Worm (Caenorhabditis elegans) whole organism, mixed stage, embryonic: ENCODE measurements around the gene clc-20.

Experiments used
- blmp-1 ChIP-seq: fragments of 150-350 bp; optimal IDR thresholded peaks from 2 replicates; lab custom pipeline; 2014; ENCODE audit warnings: missing biosample characterization, missing genetic modification characterization
- ceh-43 ChIP-seq: fragments of 200-800 bp; sonication (Bioruptor generic); optimal IDR thresholded peaks from 2 replicates; lab custom pipeline; 2018; ENCODE audit warnings: mild to moderate bottlenecking, missing genetic modification characterization, moderate library complexity, missing compliant biosample characterization
- elt-3 ChIP-seq: fragments of 150-350 bp; optimal IDR thresholded peaks from 2 replicates; lab custom pipeline; 2014; ENCODE audit warnings: missing biosample characterization, missing genetic modification characterization
- ham-2 ChIP-seq: fragments of 200-800 bp; sonication (Bioruptor generic); optimal IDR thresholded peaks from 2 replicates; lab custom pipeline; 2018; ENCODE audit warnings: mild to moderate bottlenecking, missing genetic modification characterization, missing compliant biosample characterization
- lin-13 ChIP-seq: fragments of 150-350 bp; optimal IDR thresholded peaks from 2 replicates; lab custom pipeline; 2014; ENCODE audit warnings: missing biosample characterization, missing genetic modification characterization
- lsy-2 ChIP-seq: fragments of 150-350 bp; optimal IDR thresholded peaks from 2 replicates; lab custom pipeline; 2014; ENCODE audit warnings: missing biosample characterization, missing genetic modification characterization
- mep-1 ChIP-seq: fragments of 150-350 bp; optimal IDR thresholded peaks from 2 replicates; lab custom pipeline; 2017; ENCODE audit warnings: missing biosample characterization, missing genetic modification reagents, missing genetic modification characterization, inconsistent platforms
- nhr-237 ChIP-seq: fragments of 150-350 bp; optimal IDR thresholded peaks from 2 replicates; lab custom pipeline; 2014; ENCODE audit warnings: missing biosample characterization, missing genetic modification characterization
- nhr-28 ChIP-seq: fragments of 150-350 bp; optimal IDR thresholded peaks from 2 replicates; lab custom pipeline; 2014; ENCODE audit warnings: missing biosample characterization, missing genetic modification characterization
- pha-4 ChIP-seq: fragments of 150-350 bp; optimal IDR thresholded peaks from 2 replicates; lab custom pipeline; 2018; ENCODE audit warnings: missing biosample characterization, missing genetic modification reagents, missing genetic modification characterization
- sem-2 ChIP-seq: fragments of 200-800 bp; sonication (Bioruptor generic); optimal IDR thresholded peaks from 2 replicates; lab custom pipeline; 2018; ENCODE audit warnings: mild to moderate bottlenecking, missing genetic modification characterization, missing compliant biosample characterization
- sptf-1 ChIP-seq: sonication (generic microtip); optimal IDR thresholded peaks from 2 replicates; lab custom pipeline; 2017; ENCODE audit warnings: mild to moderate bottlenecking, missing genetic modification characterization, moderate library complexity, missing compliant biosample characterization
- ztf-11 ChIP-seq: fragments of 150-350 bp; optimal IDR thresholded peaks from 2 replicates; lab custom pipeline; 2014; ENCODE audit warnings: missing biosample characterization, missing genetic modification characterization

- TF ChIP-seq ztf-11 (no peak), sem-2 (GFP tag; lab: Kevin White, UChicago) (no peak), mep-1 (tag; lab: Kevin White, UChicago) (no peak), nhr-28 (tag; lab: Kevin White, UChicago) (no peak), lin-13 (tag; lab: Kevin White, UChicago) (no peak), elt-3 (no peak), blmp-1 (tag; lab: Kevin White, UChicago) (peak; percentile 49), lsy-2 (peak; percentile 21), pha-4 (peak; percentile 24), ceh-43 (GFP tag; lab: Kevin White, UChicago) (no peak), nhr-237 (tag; lab: Kevin White, UChicago) (no peak), sptf-1 (tag; lab: Kevin White, UChicago) (no peak), ham-2 (GFP tag; lab: Kevin White, UChicago) (peak; percentile 23)
These were observed 15.5 kb downstream of the clc-20 start for ce11 chrIII:887874-888299.
